Worm (Caenorhabditis elegans): Measurements from ENCODE around the gene C06A1.7.

- TF ChIP-seq ztf-29 (GFP tag; IDR thresholded peaks at IDR 0.05): no peak
- TF ChIP-seq cog-1 (tag; optimal IDR thresholded peaks at IDR 0.05): no peak
- no peak for TF ChIP-seq med-1 (GFP tag; optimal IDR thresholded peaks at IDR 0.05; ENCODE audit: insufficient read depth)
- TF ChIP-seq flt-1 (GFP tag; IDR thresholded peaks at IDR 0.05): no peak
- no peak for TF ChIP-seq tab-1 (GFP tag; IDR thresholded peaks at IDR 0.05)
Measured at ce11 chrII:10605512-10605911, 40.8 kb downstream of the C06A1.7 start, which contains the start of gene taf-13.

Measured in whole organism, midembryonic.